Worm (Caenorhabditis elegans) whole organism, L4 larva: ENCODE measurements around the gene D1005.4.
A peak's percentile ranks its signal among the peaks of the same experiment; 100 is the strongest.

Source experiments
- D1046.2 ChIP-seq: fragments of 200-800 bp; sonication (Bioruptor generic); IDR thresholded peaks from 2 replicates; pipeline ENCODE4 v1.3.6; 2022; ENCODE audit warnings: missing genetic modification characterization, missing compliant biosample characterization
- F37D6.2 ChIP-seq: sonication (generic microtip); optimal IDR thresholded peaks from 2 replicates; lab custom pipeline; 2016; ENCODE audit warnings: mild to moderate bottlenecking, missing genetic modification characterization, missing compliant biosample characterization
- F44E2.7 ChIP-seq: fragments of 200-800 bp; sonication (Bioruptor generic); IDR thresholded peaks from 2 replicates; pipeline ENCODE4 v2.1.2; 2022; ENCODE audit warnings: missing genetic modification characterization, missing compliant biosample characterization
- F49E8.2 ChIP-seq: sonication (generic microtip); optimal IDR thresholded peaks from 2 replicates; lab custom pipeline; 2016; ENCODE audit warnings: missing compliant biosample characterization, mild to moderate bottlenecking, missing genetic modification characterization, borderline replicate concordance
- T20F7.1 ChIP-seq: fragments of 200-800 bp; sonication (Bioruptor generic); optimal IDR thresholded peaks from 2 replicates; lab custom pipeline; 2018; ENCODE audit warnings: mild to moderate bottlenecking, missing genetic modification characterization, missing compliant biosample characterization
- T26A8.4 ChIP-seq: fragments of 200-800 bp; sonication (Bioruptor generic); IDR thresholded peaks from 2 replicates; pipeline ENCODE4 v1.3.6; 2022; ENCODE audit warnings: missing genetic modification characterization, missing compliant biosample characterization
- Y48G9A.11 ChIP-seq: fragments of 200-800 bp; sonication (Bioruptor generic); IDR thresholded peaks from 2 replicates; pipeline ENCODE4 v1.3.6; 2022; ENCODE audit warnings: missing genetic modification reagents, missing genetic modification characterization, missing compliant biosample characterization
- Y5F2A.4 ChIP-seq: fragments of 200-800 bp; sonication (Bioruptor generic); optimal IDR thresholded peaks from 2 replicates; lab custom pipeline; 2018; ENCODE audit warnings: mild to moderate bottlenecking, missing genetic modification characterization, missing compliant biosample characterization
- Y75B8A.6 ChIP-seq: fragments of 200-800 bp; sonication (Bioruptor generic); IDR thresholded peaks from 2 replicates; pipeline ENCODE4 v1.3.6; 2022; ENCODE audit warnings: missing genetic modification reagents, missing genetic modification characterization, missing compliant biosample characterization
- ZK546.5 ChIP-seq, 2 experiments: sonication (generic microtip); optimal IDR thresholded peaks; 2 replicates each; lab custom pipeline; 2017; ENCODE audit warnings: missing biosample characterization in 2 of 2, missing genetic modification characterization in 2 of 2
- ama-1 ChIP-seq: fragments of 150-350 bp; optimal IDR thresholded peaks from 2 replicates; lab custom pipeline; 2014; ENCODE audit warnings: inconsistent platforms, mixed read lengths
- ces-1 ChIP-seq: fragments of 150-350 bp; sonication (generic microtip); optimal IDR thresholded peaks from 4 replicates; lab custom pipeline; 2014; ENCODE audit warnings: missing biosample characterization, missing genetic modification reagents, missing genetic modification characterization
- daf-12 ChIP-seq: fragments of 150-350 bp; optimal IDR thresholded peaks from 2 replicates; lab custom pipeline; 2014; ENCODE audit warnings: missing biosample characterization, missing genetic modification reagents, missing genetic modification characterization
- daf-16 ChIP-seq, 3 experiments: sonication (generic microtip); optimal IDR thresholded peaks; 2 replicates each; lab custom pipeline; 2016 to 2017; ENCODE audit warnings: missing genetic modification characterization in 3 of 3, missing genetic modification reagents in 3 of 3, mild to moderate bottlenecking in 2 of 3, missing compliant biosample characterization in 2 of 3, missing biosample characterization in 1 of 3, moderate library complexity in 1 of 3
- daf-19 ChIP-seq: fragments of 200-800 bp; sonication (Bioruptor generic); conservative IDR thresholded peaks from 2 replicates; pipeline ENCODE4 v1.3.6; 2022; ENCODE audit warnings: missing genetic modification characterization, missing compliant biosample characterization
- dmd-6 ChIP-seq: fragments of 200-800 bp; sonication (Bioruptor generic); IDR thresholded peaks from 2 replicates; pipeline ENCODE4 v1.3.6; 2022; ENCODE audit warnings: missing genetic modification reagents, missing genetic modification characterization, missing compliant biosample characterization
- dmd-9 ChIP-seq: fragments of 200-800 bp; sonication (Bioruptor generic); IDR thresholded peaks from 2 replicates; pipeline ENCODE4 v1.3.6; 2022; ENCODE audit warnings: missing genetic modification reagents, missing genetic modification characterization, missing compliant biosample characterization
- dpl-1 ChIP-seq: fragments of 150-350 bp; optimal IDR thresholded peaks from 2 replicates; lab custom pipeline; 2014; ENCODE audit warnings: missing biosample characterization, missing genetic modification reagents, missing genetic modification characterization
- dve-1 ChIP-seq: sonication (generic microtip); optimal IDR thresholded peaks from 2 replicates; lab custom pipeline; 2017; ENCODE audit warnings: antibody characterized with exemption, mild to moderate bottlenecking, missing genetic modification characterization, missing compliant biosample characterization; ENCODE audit not compliant: insufficient read depth
- egl-43 ChIP-seq: fragments of 200-800 bp; sonication (Bioruptor generic); IDR thresholded peaks from 2 replicates; pipeline ENCODE4 v1.3.6; 2022; ENCODE audit warnings: missing genetic modification reagents, missing genetic modification characterization, missing compliant biosample characterization
- gei-8 ChIP-seq: fragments of 200-800 bp; sonication (Bioruptor generic); optimal IDR thresholded peaks from 2 replicates; lab custom pipeline; 2018; ENCODE audit warnings: mild to moderate bottlenecking, missing genetic modification characterization, missing compliant biosample characterization
- hif-1 ChIP-seq, 2 experiments: sonication (generic microtip); optimal IDR thresholded peaks; 2 replicates each; lab custom pipeline; 2016 to 2017; ENCODE audit warnings: missing compliant biosample characterization in 2 of 2, missing genetic modification characterization in 2 of 2, missing genetic modification reagents in 2 of 2, missing genotype in 2 of 2, mild to moderate bottlenecking in 1 of 2
- hlh-11 ChIP-seq: fragments of 200-800 bp; sonication (Bioruptor generic); optimal IDR thresholded peaks from 2 replicates; lab custom pipeline; 2018; ENCODE audit warnings: mild to moderate bottlenecking, missing genetic modification characterization, missing compliant biosample characterization
- hlh-30 ChIP-seq: sonication (generic microtip); optimal IDR thresholded peaks from 2 replicates; lab custom pipeline; 2017; ENCODE audit warnings: antibody characterized with exemption, mild to moderate bottlenecking, missing genetic modification characterization, missing compliant biosample characterization; ENCODE audit not compliant: insufficient read depth
- hmg-1.1 ChIP-seq: fragments of 200-800 bp; sonication (Bioruptor generic); IDR thresholded peaks from 2 replicates; pipeline ENCODE4 v1.3.6; 2022; ENCODE audit warnings: missing genetic modification reagents, missing genetic modification characterization, missing compliant biosample characterization
- lin-38 ChIP-seq: fragments of 200-800 bp; sonication (Bioruptor generic); IDR thresholded peaks from 2 replicates; pipeline ENCODE4 v1.3.6; 2022; ENCODE audit warnings: missing genetic modification reagents, missing genetic modification characterization, missing compliant biosample characterization
- lir-3 ChIP-seq: sonication (generic microtip); optimal IDR thresholded peaks from 2 replicates; lab custom pipeline; 2016; ENCODE audit warnings: mild to moderate bottlenecking, missing genetic modification characterization, missing compliant biosample characterization
- lsy-2 ChIP-seq, 2 experiments: fragments of 150-350 bp in 1 of 2; sonication (generic microtip) in 1 of 2; optimal IDR thresholded peaks; 2 replicates each; lab custom pipeline; 2014 to 2017; ENCODE audit warnings: missing biosample characterization in 2 of 2, missing genetic modification characterization in 2 of 2
- mdt-29 ChIP-seq: fragments of 200-800 bp; sonication (Bioruptor generic); IDR thresholded peaks from 2 replicates; pipeline ENCODE4 v1.3.6; 2022; ENCODE audit warnings: missing genetic modification reagents, missing genetic modification characterization, missing compliant biosample characterization
- mep-1 ChIP-seq: fragments of 150-350 bp; sonication (generic microtip); optimal IDR thresholded peaks from 3 replicates; lab custom pipeline; 2014; ENCODE audit warnings: missing biosample characterization, missing genetic modification characterization
- nhr-10 ChIP-seq: fragments of 150-350 bp; optimal IDR thresholded peaks from 2 replicates; lab custom pipeline; 2014; ENCODE audit warnings: missing biosample characterization, missing genetic modification characterization
- nhr-102 ChIP-seq: sonication (generic microtip); optimal IDR thresholded peaks from 2 replicates; lab custom pipeline; 2016; ENCODE audit warnings: mild to moderate bottlenecking, missing genetic modification characterization, moderate library complexity, missing compliant biosample characterization
- nhr-11 ChIP-seq: fragments of 150-350 bp; optimal IDR thresholded peaks from 2 replicates; lab custom pipeline; 2014; ENCODE audit warnings: missing biosample characterization, missing genetic modification characterization
- nhr-28 ChIP-seq: fragments of 150-350 bp; optimal IDR thresholded peaks from 2 replicates; lab custom pipeline; 2014; ENCODE audit warnings: missing biosample characterization, missing genetic modification characterization
- nhr-41 ChIP-seq: fragments of 200-800 bp; sonication (Bioruptor generic); IDR thresholded peaks from 2 replicates; pipeline ENCODE4 v1.3.6; 2022; ENCODE audit warnings: missing genetic modification reagents, missing genetic modification characterization, missing compliant biosample characterization
- nhr-48 ChIP-seq: sonication (generic microtip); optimal IDR thresholded peaks from 2 replicates; lab custom pipeline; 2016; ENCODE audit warnings: mild to moderate bottlenecking, missing genetic modification characterization, missing compliant biosample characterization
- nhr-6 ChIP-seq: fragments of 150-350 bp; optimal IDR thresholded peaks from 2 replicates; lab custom pipeline; 2014; ENCODE audit warnings: missing biosample characterization, missing genetic modification characterization
- nhr-77 ChIP-seq: fragments of 150-350 bp; optimal IDR thresholded peaks from 2 replicates; lab custom pipeline; 2014; ENCODE audit warnings: missing biosample characterization, missing genetic modification characterization
- php-3 ChIP-seq: fragments of 200-800 bp; sonication (Bioruptor generic); IDR thresholded peaks from 2 replicates; pipeline ENCODE4 v1.3.6; 2022; ENCODE audit warnings: missing genetic modification reagents, missing genetic modification characterization, missing compliant biosample characterization
- set-16 ChIP-seq: fragments of 200-800 bp; sonication (Bioruptor generic); IDR thresholded peaks from 2 replicates; pipeline ENCODE4 v1.3.6; 2022; ENCODE audit warnings: missing genetic modification reagents, missing genetic modification characterization, missing compliant biosample characterization
- spr-1 ChIP-seq: sonication (generic microtip); optimal IDR thresholded peaks from 2 replicates; lab custom pipeline; 2016; ENCODE audit warnings: mild to moderate bottlenecking, missing genetic modification characterization, missing compliant biosample characterization
- tag-97 ChIP-seq: fragments of 200-800 bp; sonication (Bioruptor generic); IDR thresholded peaks from 2 replicates; pipeline ENCODE4 v1.3.6; 2022; ENCODE audit warnings: missing genetic modification characterization, missing compliant biosample characterization
- unc-130 ChIP-seq: sonication (generic microtip); optimal IDR thresholded peaks from 2 replicates; lab custom pipeline; 2016; ENCODE audit warnings: missing genetic modification reagents, missing genetic modification characterization, missing compliant biosample characterization
- unc-39 ChIP-seq: sonication (generic microtip); optimal IDR thresholded peaks from 2 replicates; lab custom pipeline; 2017; ENCODE audit warnings: missing biosample characterization, missing genetic modification characterization
- unc-62 ChIP-seq, 3 experiments: fragments of 150-350 bp in 1 of 3; sonication (generic microtip); optimal IDR thresholded peaks in 2 of 3; peaks in 1 of 3; 1 replicate in 1 of 3; 2 replicates in 2 of 3; lab custom pipeline; 2014 to 2017; ENCODE audit warnings: missing biosample characterization in 3 of 3, missing genetic modification characterization in 3 of 3, missing genetic modification reagents in 3 of 3, missing genotype in 1 of 3
- ztf-11 ChIP-seq: fragments of 150-350 bp; optimal IDR thresholded peaks from 2 replicates; lab custom pipeline; 2014; ENCODE audit warnings: missing biosample characterization, missing genetic modification characterization

The D1005.4 gene

DNA sequence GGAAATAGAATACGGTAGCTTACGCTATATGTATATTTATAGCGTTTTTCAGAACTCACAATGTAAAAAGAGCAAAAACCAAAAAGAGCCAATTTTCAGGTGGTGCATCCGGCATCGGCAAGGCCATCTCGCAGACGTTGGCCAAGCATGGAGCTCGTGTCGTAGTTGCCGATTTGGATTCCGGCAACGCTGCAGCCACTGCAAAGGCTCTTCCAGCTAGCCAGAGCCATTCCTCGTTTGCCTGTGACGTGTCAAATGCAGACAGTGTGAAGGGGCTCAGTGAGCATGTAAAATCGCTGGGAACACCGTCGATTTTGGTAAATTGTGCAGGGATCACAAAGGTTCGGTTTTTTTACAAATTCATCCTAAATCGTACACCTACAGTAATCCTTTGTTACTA lies 1.5 kb upstream of the D1005.4 start:
- TF ChIP-seq unc-62 (GFP tag; optimal IDR thresholded peaks at IDR 0.05 in 1 of 2; lab: Kevin White, UChicago) (no peak), unc-62 (tag; optimal IDR thresholded peaks at IDR 0.05; lab: Kevin White, UChicago) (no peak), mdt-29 (GFP tag; lab: Robert Waterston, UW) (0 out of 2 replicates have a peak, but pooled peaks have one; percentile 15), nhr-48 (tag; lab: Kevin White, UChicago) (no peak), daf-12 (tag; lab: Kevin White, UChicago) (no peak), nhr-28 (tag; lab: Kevin White, UChicago) (no peak), F44E2.7 (no peak), daf-19 (no peak), ZK546.5 (tag; optimal IDR thresholded peaks at IDR 0.05; lab: Kevin White, UChicago) (no peak), daf-16 (GFP tag; optimal IDR thresholded peaks at IDR 0.05; lab: Kevin White, UChicago) (no peak), daf-16 (tag; optimal IDR thresholded peaks at IDR 0.05; lab: Kevin White, UChicago) (no peak), egl-43 (0 out of 2 replicates have a peak, but pooled peaks have one; percentile 16), D1046.2 (GFP tag; lab: Robert Waterston, UW) (0 out of 2 replicates have a peak, but pooled peaks have one; percentile 20), F37D6.2 (tag; lab: Kevin White, UChicago) (no peak), set-16 (GFP tag; lab: Robert Waterston, UW) (peak; percentile 53; the same call in 1 of the 2 replicates), unc-130 (GFP tag; lab: Kevin White, UChicago) (no peak), Y75B8A.6 (GFP tag; lab: Robert Waterston, UW) (0 out of 2 replicates have a peak, but pooled peaks have one; percentile 59), nhr-10 (tag; lab: Kevin White, UChicago) (no peak), ztf-11 (tag; lab: Kevin White, UChicago) (no peak), hmg-1.1 (GFP tag; lab: Robert Waterston, UW) (no peak), spr-1 (tag; lab: Kevin White, UChicago) (no peak), Y5F2A.4 (GFP tag; lab: Kevin White, UChicago) (no peak), nhr-102 (tag; lab: Kevin White, UChicago) (no peak), Y48G9A.11 (GFP tag; lab: Robert Waterston, UW) (0 out of 2 replicates have a peak, but pooled peaks have one; percentile 12), gei-8 (GFP tag; lab: Kevin White, UChicago) (no peak), hif-1 (tag; optimal IDR thresholded peaks at IDR 0.05; lab: Kevin White, UChicago) (no peak), dmd-9 (no peak), T26A8.4 (GFP tag; lab: Robert Waterston, UW) (no peak)

DNA sequence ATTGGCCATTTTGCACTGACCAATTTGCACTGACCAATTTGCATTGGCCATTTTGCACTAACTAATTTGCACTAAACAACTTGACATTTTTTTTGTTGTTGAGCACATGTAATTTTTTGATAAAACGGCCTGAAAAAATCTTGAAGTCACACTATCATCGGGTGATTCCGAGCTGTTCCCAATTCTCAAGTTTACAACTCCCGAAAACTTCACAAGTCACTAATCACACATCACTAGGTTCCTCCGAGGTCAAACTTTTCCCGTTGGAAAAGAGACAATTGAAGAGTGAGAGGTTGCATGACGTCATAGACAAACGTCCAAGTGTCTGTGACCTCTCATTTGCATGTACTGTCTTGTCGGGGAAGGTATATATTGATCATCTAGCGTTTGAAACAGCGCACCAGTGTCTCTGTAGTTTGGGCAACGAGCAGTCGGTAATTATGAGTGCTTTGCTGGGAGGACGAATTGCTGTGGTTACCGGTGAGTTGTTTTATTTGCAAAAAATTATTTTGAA lies 574 bp upstream of the D1005.4 start, which contains the start of the genes D1005.10 and dhs-25:
TSS of gene D1005.10 (minus strand) at position 51 of the 514 bp plus-strand sequence.
TSS of gene dhs-25 (plus strand) at position 398 of the 514 bp plus-strand sequence.
- TF ChIP-seq lir-3 (tag; lab: Kevin White, UChicago) (no peak), F49E8.2 (tag; lab: Kevin White, UChicago) (no peak), T20F7.1 (peak; percentile 43), mep-1 (tag; lab: Kevin White, UChicago) (peak; percentile 78), T26A8.4 (GFP tag; lab: Robert Waterston, UW) (peak; percentile 12; the same call in 1 of the 2 replicates), hlh-11 (peak; percentile 92), nhr-6 (tag; lab: Kevin White, UChicago) (peak; percentile 24), unc-39 (no peak), tag-97 (no peak), lsy-2 (tag; optimal IDR thresholded peaks at IDR 0.05; lab: Kevin White, UChicago) (peak in 1 of 2 experiments; percentile 68), nhr-102 (tag; lab: Kevin White, UChicago) (peak; percentile 78), hmg-1.1 (GFP tag; lab: Robert Waterston, UW) (peak; percentile 69), nhr-28 (tag; lab: Kevin White, UChicago) (peak; percentile 68), mdt-29 (GFP tag; lab: Robert Waterston, UW) (peak; percentile 84), unc-62 (GFP tag; optimal IDR thresholded peaks at IDR 0.05 in 1 of 2; lab: Kevin White, UChicago) (peak in 1 of 2 experiments; percentile 11), unc-62 (tag; optimal IDR thresholded peaks at IDR 0.05; lab: Kevin White, UChicago) (no peak), lin-38 (GFP tag; lab: Robert Waterston, UW) (no peak), php-3 (GFP tag; lab: Robert Waterston, UW) (peak; percentile 36; the same call in 1 of the 2 replicates), nhr-77 (tag; lab: Kevin White, UChicago) (peak; percentile 43), hlh-30 (tag; lab: Kevin White, UChicago) (peak; percentile 89), nhr-11 (tag; lab: Kevin White, UChicago) (peak; percentile 67), ztf-11 (tag; lab: Kevin White, UChicago) (no peak), ama-1 (lab: Kevin White, UChicago) (peak; percentile 35), hif-1 (tag; optimal IDR thresholded peaks at IDR 0.05; lab: Kevin White, UChicago) (peak in 1 of 2 experiments; percentile 46), dve-1 (tag; lab: Kevin White, UChicago) (peak; percentile 96), ces-1 (GFP tag; lab: Kevin White, UChicago) (no peak), F37D6.2 (tag; lab: Kevin White, UChicago) (no peak), nhr-41 (peak; percentile 54; the same call in 1 of the 2 replicates), dmd-6 (GFP tag; lab: Robert Waterston, UW) (peak; percentile 96), dpl-1 (GFP tag; lab: Kevin White, UChicago) (no peak)
